Worm (Caenorhabditis elegans) whole organism, mixed stage, embryonic: ENCODE data around the gene R13A1.1.

Experiments used
- M03D4.4 ChIP-seq: sonication (generic microtip); optimal IDR thresholded peaks from 2 replicates; lab custom pipeline; 2017; ENCODE audit warnings: mild to moderate bottlenecking, missing genetic modification characterization, missing compliant biosample characterization
- bed-3 ChIP-seq: fragments of 200-800 bp; sonication (Bioruptor generic); optimal IDR thresholded peaks from 3 replicates; lab custom pipeline; 2018; ENCODE audit warnings: mild to moderate bottlenecking, missing genetic modification characterization, moderate library complexity, missing compliant biosample characterization
- blmp-1 ChIP-seq: fragments of 150-350 bp; optimal IDR thresholded peaks from 2 replicates; lab custom pipeline; 2014; ENCODE audit warnings: missing biosample characterization, missing genetic modification characterization
- ceh-39 ChIP-seq: fragments of 150-350 bp; optimal IDR thresholded peaks from 2 replicates; lab custom pipeline; 2014; ENCODE audit warnings: missing biosample characterization, missing genetic modification characterization
- ceh-43 ChIP-seq: fragments of 200-800 bp; sonication (Bioruptor generic); optimal IDR thresholded peaks from 2 replicates; lab custom pipeline; 2018; ENCODE audit warnings: mild to moderate bottlenecking, missing genetic modification characterization, moderate library complexity, missing compliant biosample characterization
- ceh-83 ChIP-seq: fragments of 200-800 bp; sonication (Bioruptor generic); optimal IDR thresholded peaks from 2 replicates; lab custom pipeline; 2018; ENCODE audit warnings: mild to moderate bottlenecking, missing genetic modification characterization, missing compliant biosample characterization
- ces-1 ChIP-seq: fragments of 150-350 bp; optimal IDR thresholded peaks from 2 replicates; lab custom pipeline; 2014; ENCODE audit warnings: missing biosample characterization, missing genetic modification reagents, missing genetic modification characterization
- drap-1 ChIP-seq: fragments of 200-800 bp; sonication (Bioruptor generic); optimal IDR thresholded peaks from 3 replicates; lab custom pipeline; 2018; ENCODE audit warnings: mild to moderate bottlenecking, missing genetic modification characterization, missing compliant biosample characterization
- elt-1 ChIP-seq: sonication (generic microtip); optimal IDR thresholded peaks from 2 replicates; lab custom pipeline; 2017; ENCODE audit warnings: missing genetic modification characterization, mild to moderate bottlenecking, missing compliant biosample characterization, antibody characterized with exemption, moderate library complexity, borderline replicate concordance; ENCODE audit not compliant: insufficient read depth
- elt-3 ChIP-seq: fragments of 150-350 bp; optimal IDR thresholded peaks from 2 replicates; lab custom pipeline; 2014; ENCODE audit warnings: missing biosample characterization, missing genetic modification characterization
- ham-2 ChIP-seq: fragments of 200-800 bp; sonication (Bioruptor generic); optimal IDR thresholded peaks from 2 replicates; lab custom pipeline; 2018; ENCODE audit warnings: mild to moderate bottlenecking, missing genetic modification characterization, missing compliant biosample characterization
- hlh-1 ChIP-seq: fragments of 150-350 bp; optimal IDR thresholded peaks from 2 replicates; lab custom pipeline; 2014; ENCODE audit warnings: missing biosample characterization, missing genetic modification reagents, missing genetic modification characterization
- lin-13 ChIP-seq: fragments of 150-350 bp; optimal IDR thresholded peaks from 2 replicates; lab custom pipeline; 2014; ENCODE audit warnings: missing biosample characterization, missing genetic modification characterization
- lin-32 ChIP-seq: fragments of 200-800 bp; sonication (Bioruptor generic); optimal IDR thresholded peaks from 2 replicates; lab custom pipeline; 2018; ENCODE audit warnings: mild to moderate bottlenecking, missing genetic modification characterization, missing compliant biosample characterization
- lsy-2 ChIP-seq: fragments of 150-350 bp; optimal IDR thresholded peaks from 2 replicates; lab custom pipeline; 2014; ENCODE audit warnings: missing biosample characterization, missing genetic modification characterization
- mab-5 ChIP-seq: fragments of 150-350 bp; optimal IDR thresholded peaks from 2 replicates; lab custom pipeline; 2014; ENCODE audit warnings: missing biosample characterization, missing genetic modification characterization
- mls-2 ChIP-seq: sonication (generic microtip); optimal IDR thresholded peaks from 2 replicates; lab custom pipeline; 2016; ENCODE audit warnings: mild to moderate bottlenecking, missing genetic modification characterization, moderate library complexity, missing compliant biosample characterization
- nhr-12 ChIP-seq: fragments of 150-350 bp; optimal IDR thresholded peaks from 2 replicates; lab custom pipeline; 2014; ENCODE audit warnings: missing biosample characterization, missing genetic modification characterization
- nhr-2 ChIP-seq: fragments of 150-350 bp; optimal IDR thresholded peaks from 2 replicates; lab custom pipeline; 2014; ENCODE audit warnings: missing biosample characterization, missing genetic modification characterization
- nhr-237 ChIP-seq: fragments of 150-350 bp; optimal IDR thresholded peaks from 2 replicates; lab custom pipeline; 2014; ENCODE audit warnings: missing biosample characterization, missing genetic modification characterization
- nhr-28 ChIP-seq: fragments of 150-350 bp; optimal IDR thresholded peaks from 2 replicates; lab custom pipeline; 2014; ENCODE audit warnings: missing biosample characterization, missing genetic modification characterization
- nhr-76 ChIP-seq: sonication (generic microtip); optimal IDR thresholded peaks from 2 replicates; lab custom pipeline; 2017; ENCODE audit warnings: missing biosample characterization, missing genetic modification characterization
- pha-4 ChIP-seq: fragments of 150-350 bp; optimal IDR thresholded peaks from 2 replicates; lab custom pipeline; 2018; ENCODE audit warnings: missing biosample characterization, missing genetic modification reagents, missing genetic modification characterization
- sem-2 ChIP-seq: fragments of 200-800 bp; sonication (Bioruptor generic); optimal IDR thresholded peaks from 2 replicates; lab custom pipeline; 2018; ENCODE audit warnings: mild to moderate bottlenecking, missing genetic modification characterization, missing compliant biosample characterization
- snpc-4 ChIP-seq: fragments of 150-350 bp; optimal IDR thresholded peaks from 2 replicates; lab custom pipeline; 2014; ENCODE audit warnings: missing biosample characterization, missing genetic modification characterization
- sptf-1 ChIP-seq: sonication (generic microtip); optimal IDR thresholded peaks from 2 replicates; lab custom pipeline; 2017; ENCODE audit warnings: mild to moderate bottlenecking, missing genetic modification characterization, moderate library complexity, missing compliant biosample characterization
- unc-120 ChIP-seq: sonication (generic microtip); optimal IDR thresholded peaks from 2 replicates; lab custom pipeline; 2017; ENCODE audit warnings: missing genetic modification characterization, missing compliant biosample characterization; ENCODE audit not compliant: poor library complexity, severe bottlenecking
- unc-39 ChIP-seq: fragments of 150-350 bp; optimal IDR thresholded peaks from 2 replicates; lab custom pipeline; 2014; ENCODE audit warnings: missing biosample characterization, missing genetic modification characterization
- unc-62 ChIP-seq: fragments of 150-350 bp; optimal IDR thresholded peaks from 2 replicates; lab custom pipeline; 2014; ENCODE audit warnings: missing biosample characterization, missing genetic modification reagents, missing genetic modification characterization
- zip-8 ChIP-seq: fragments of 150-350 bp; optimal IDR thresholded peaks from 2 replicates; lab custom pipeline; 2014; ENCODE audit warnings: missing biosample characterization, missing genetic modification characterization
- ztf-11 ChIP-seq: fragments of 150-350 bp; optimal IDR thresholded peaks from 2 replicates; lab custom pipeline; 2014; ENCODE audit warnings: missing biosample characterization, missing genetic modification characterization

The R13A1.1 gene

ce11 chrIV:7240564-7240963 lies 20.7 kb downstream of the R13A1.1 start:
- TF ChIP-seq elt-1 (tag; lab: Kevin White, UChicago) = no peak
- TF ChIP-seq lin-13 (tag; lab: Kevin White, UChicago) = no peak
- TF ChIP-seq ceh-83 = peak; percentile 36
- no peak for TF ChIP-seq snpc-4 (tag; lab: Kevin White, UChicago)

- TF ChIP-seq hlh-1 (peak; percentile 35), nhr-76 (tag; lab: Kevin White, UChicago) (no peak)
These were observed 22.5 kb downstream of the R13A1.1 start, which contains the start of gene gstk-2 for ce11 chrIV:7242220-7242789. Gene gstk-2, minus strand, starts transcription at chrIV:7242270.

ce11 chrIV:7243913-7244312 lies 24.1 kb downstream of the R13A1.1 start, which contains the start of gene afmd-1:
Gene afmd-1, plus strand, starts transcription at chrIV:7244228.
- no peak for TF ChIP-seq nhr-28
- TF ChIP-seq blmp-1 (tag; lab: Kevin White, UChicago) = no peak
- no peak for TF ChIP-seq bed-3 (GFP tag; lab: Kevin White, UChicago)
- TF ChIP-seq mab-5 (tag; lab: Kevin White, UChicago) = no peak
- no peak for TF ChIP-seq elt-1 (tag; lab: Kevin White, UChicago)
- TF ChIP-seq pha-4 (tag; lab: Kevin White, UChicago) = no peak
- no peak for TF ChIP-seq snpc-4 (tag; lab: Kevin White, UChicago)
- no peak for TF ChIP-seq sem-2 (GFP tag; lab: Kevin White, UChicago)
- no peak for TF ChIP-seq sptf-1 (tag; lab: Kevin White, UChicago)
- no peak for TF ChIP-seq unc-39 (tag; lab: Kevin White, UChicago)
- no peak for TF ChIP-seq ceh-43 (GFP tag; lab: Kevin White, UChicago)
- TF ChIP-seq nhr-237 (tag; lab: Kevin White, UChicago) = no peak
- TF ChIP-seq M03D4.4 (tag; lab: Kevin White, UChicago) = no peak
- no peak for TF ChIP-seq hlh-1

- TF ChIP-seq ham-2 (GFP tag; lab: Kevin White, UChicago) (no peak), hlh-1 (no peak), unc-62 (GFP tag; lab: Kevin White, UChicago) (no peak), ztf-11 (no peak), nhr-2 (no peak), mls-2 (tag; lab: Kevin White, UChicago) (no peak), lsy-2 (tag; lab: Kevin White, UChicago) (no peak), nhr-76 (tag; lab: Kevin White, UChicago) (no peak), ceh-39 (tag; lab: Kevin White, UChicago) (no peak), M03D4.4 (tag; lab: Kevin White, UChicago) (no peak), sem-2 (GFP tag; lab: Kevin White, UChicago) (no peak), pha-4 (tag; lab: Kevin White, UChicago) (no peak), lin-13 (tag; lab: Kevin White, UChicago) (no peak), nhr-237 (tag; lab: Kevin White, UChicago) (no peak), ceh-43 (GFP tag; lab: Kevin White, UChicago) (no peak), nhr-28 (no peak), drap-1 (GFP tag; lab: Kevin White, UChicago) (no peak), elt-1 (tag; lab: Kevin White, UChicago) (no peak), ces-1 (GFP tag; lab: Kevin White, UChicago) (no peak), zip-8 (tag; lab: Kevin White, UChicago) (no peak)
These were observed 25.8 kb downstream of the R13A1.1 start for ce11 chrIV:7245592-7245991.

ce11 chrIV:7246553-7246952 lies 26.7 kb downstream of the R13A1.1 start, which contains the start of gene col-114:
Gene col-114, minus strand, starts transcription at chrIV:7246653.
- TF ChIP-seq sem-2 (GFP tag; lab: Kevin White, UChicago) (no peak), nhr-237 (tag; lab: Kevin White, UChicago) (no peak), lin-32 (no peak), nhr-12 (tag; lab: Kevin White, UChicago) (no peak), nhr-28 (no peak), bed-3 (GFP tag; lab: Kevin White, UChicago) (no peak), nhr-2 (no peak), drap-1 (GFP tag; lab: Kevin White, UChicago) (no peak), pha-4 (tag; lab: Kevin White, UChicago) (no peak), M03D4.4 (tag; lab: Kevin White, UChicago) (no peak), hlh-1 (no peak), unc-120 (no peak), elt-3 (tag; lab: Kevin White, UChicago) (no peak)
